Worm (Caenorhabditis elegans) whole organism, L2 larva: Measurements from ENCODE around the gene F13B12.3.

Experiments used
- egl-27 ChIP-seq: sonication (generic microtip); optimal IDR thresholded peaks from 3 replicates; lab custom pipeline; 2017; ENCODE audit warnings: missing biosample characterization, missing genetic modification reagents, missing genetic modification characterization
- fos-1 ChIP-seq: fragments of 150-350 bp; optimal IDR thresholded peaks from 2 replicates; lab custom pipeline; 2014; ENCODE audit warnings: missing biosample characterization, missing genetic modification characterization
- lin-39 ChIP-seq: fragments of 150-350 bp; optimal IDR thresholded peaks from 2 replicates; lab custom pipeline; 2014; ENCODE audit warnings: missing biosample characterization, missing genetic modification reagents, missing genetic modification characterization
- mdl-1 ChIP-seq, 2 experiments: fragments of 150-350 bp in 1 of 2; sonication (generic microtip) in 1 of 2; optimal IDR thresholded peaks; 2 replicates each; lab custom pipeline; 2017; ENCODE audit warnings: missing biosample characterization in 2 of 2, missing genetic modification characterization in 2 of 2
- nhr-11 ChIP-seq: fragments of 150-350 bp; optimal IDR thresholded peaks from 2 replicates; lab custom pipeline; 2014; ENCODE audit warnings: missing biosample characterization, missing genetic modification characterization
- nhr-12 ChIP-seq: fragments of 150-350 bp; optimal IDR thresholded peaks from 2 replicates; lab custom pipeline; 2014; ENCODE audit warnings: missing biosample characterization, missing genetic modification characterization
- skn-1 ChIP-seq: sonication (generic microtip); optimal IDR thresholded peaks from 2 replicates; lab custom pipeline; 2017; ENCODE audit warnings: missing biosample characterization, missing genetic modification characterization
- unc-62 ChIP-seq: fragments of 150-350 bp; optimal IDR thresholded peaks from 2 replicates; lab custom pipeline; 2014; ENCODE audit warnings: missing biosample characterization, missing genetic modification reagents, missing genetic modification characterization
- zag-1 ChIP-seq: fragments of 150-350 bp; optimal IDR thresholded peaks from 2 replicates; lab custom pipeline; 2014; ENCODE audit warnings: missing biosample characterization, missing genetic modification characterization

DNA sequence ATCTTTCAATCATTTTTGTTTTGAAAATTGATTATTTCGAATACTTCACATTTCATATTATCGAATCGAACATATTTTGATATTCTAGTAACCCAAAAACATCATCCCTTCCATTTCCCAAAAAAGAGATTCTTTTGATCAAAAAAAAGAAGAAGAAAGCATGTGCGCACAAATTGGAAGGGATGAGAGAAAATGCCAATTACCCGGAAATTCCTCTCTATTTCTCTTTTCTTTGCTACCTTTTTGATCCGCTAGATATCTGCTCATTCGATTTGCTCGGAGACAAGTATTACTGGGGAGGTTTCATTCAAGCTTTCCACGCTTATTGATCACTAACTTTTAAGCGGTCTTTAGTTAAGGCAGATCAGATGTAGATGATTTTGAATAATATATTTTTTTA is 42.1 kb upstream of the F13B12.3 start:
- TF ChIP-seq unc-62 (GFP tag; lab: Kevin White, UChicago): no peak
- no peak for TF ChIP-seq lin-39 (tag; lab: Kevin White, UChicago)
- no peak for TF ChIP-seq egl-27 (tag; lab: Kevin White, UChicago)
- TF ChIP-seq zag-1: no peak
- no peak for TF ChIP-seq nhr-12 (tag; lab: Kevin White, UChicago)
- TF ChIP-seq mdl-1 (tag; optimal IDR thresholded peaks at IDR 0.05; lab: Kevin White, UChicago): no peak
- no peak for TF ChIP-seq nhr-11 (tag; lab: Kevin White, UChicago)
- no peak for TF ChIP-seq skn-1 (tag; lab: Kevin White, UChicago)
- no peak for TF ChIP-seq fos-1 (tag; lab: Kevin White, UChicago)
